Fruit fly (Drosophila melanogaster) Kc167 (cell line): ENCODE data around the gene Acph-1.

Experiments used
- Myc ChIP-seq: fragments of >200 bp; optimal IDR thresholded peaks from 2 replicates; lab custom pipeline; 2017; ENCODE audit warnings: missing external identifiers
- h ChIP-seq: fragments of >200 bp; optimal IDR thresholded peaks from 3 replicates; lab custom pipeline; 2018; ENCODE audit warnings: missing external identifiers
- psq ChIP-seq: fragments of >200 bp; optimal IDR thresholded peaks from 2 replicates; lab custom pipeline; 2017; ENCODE audit warnings: missing external identifiers

dm6 chr3R:29985219-29985618 is 8.0 kb downstream of the Acph-1 start:
- TF ChIP-seq psq (lab: Kevin White, UChicago): no peak
- no peak for TF ChIP-seq Myc (lab: Kevin White, UChicago)
- no peak for TF ChIP-seq h (lab: Kevin White, UChicago)
